Worm (Caenorhabditis elegans) whole organism, L2 larva: ENCODE data around the gene nhr-28.

ENCODE experiments used
- F13H6.1 ChIP-seq: sonication (generic microtip); optimal IDR thresholded peaks from 2 replicates; lab custom pipeline; 2016; ENCODE audit warnings: missing genetic modification characterization, missing compliant biosample characterization
- dmd-4 ChIP-seq: sonication (generic microtip); optimal IDR thresholded peaks from 2 replicates; lab custom pipeline; 2017; ENCODE audit warnings: missing biosample characterization, missing genetic modification characterization
- mbf-1 ChIP-seq: sonication (generic microtip); optimal IDR thresholded peaks from 2 replicates; lab custom pipeline; 2017; ENCODE audit warnings: missing biosample characterization, missing genetic modification characterization
- nhr-12 ChIP-seq: fragments of 150-350 bp; optimal IDR thresholded peaks from 2 replicates; lab custom pipeline; 2014; ENCODE audit warnings: missing biosample characterization, missing genetic modification characterization
- nhr-77 ChIP-seq: fragments of 150-350 bp; optimal IDR thresholded peaks from 2 replicates; lab custom pipeline; 2014; ENCODE audit warnings: missing biosample characterization, missing genetic modification characterization
- zag-1 ChIP-seq: fragments of 150-350 bp; optimal IDR thresholded peaks from 2 replicates; lab custom pipeline; 2014; ENCODE audit warnings: missing biosample characterization, missing genetic modification characterization
- ztf-11 ChIP-seq: sonication (generic microtip); optimal IDR thresholded peaks from 2 replicates; lab custom pipeline; 2017; ENCODE audit warnings: missing biosample characterization, missing genetic modification characterization

- TF ChIP-seq ztf-11 (no peak), nhr-12 (tag; lab: Kevin White, UChicago) (no peak), nhr-77 (tag; lab: Kevin White, UChicago) (no peak), zag-1 (tag; lab: Kevin White, UChicago) (no peak), mbf-1 (no peak), F13H6.1 (no peak), dmd-4 (tag; lab: Kevin White, UChicago) (no peak)
These were observed 29.2 kb downstream of the nhr-28 start for ce11 chrX:16384010-16384409.
